Fruit fly (Drosophila melanogaster): ENCODE results near the gene Obp83ef.

- TF ChIP-seq Ets98B (GFP tag; IDR thresholded peaks at IDR 0.05) (no peak; the same call in 1 of the 2 replicates), CG34367 (tag; optimal IDR thresholded peaks at IDR 0.05) (no peak), fd96Ca (GFP tag; IDR thresholded peaks at IDR 0.05) (no peak), CG9948 (tag; optimal IDR thresholded peaks at IDR 0.05) (no peak), CG32121 (GFP tag; IDR thresholded peaks at IDR 0.05) (0 out of 2 replicates have a peak, but pooled peaks have one; percentile 15), Pif1B (GFP tag; optimal IDR thresholded peaks at IDR 0.05) (no peak), CG17806 (tag; optimal IDR thresholded peaks at IDR 0.05) (no peak), CG10348 (GFP tag; IDR thresholded peaks at IDR 0.05) (no peak), CG15710 (tag; optimal IDR thresholded peaks at IDR 0.05) (no peak), CG8301 (tag; optimal IDR thresholded peaks at IDR 0.05) (no peak)
Observed at dm6 chr3R:6100764-6101163, 10.1 kb downstream of the Obp83ef start, which contains the start of gene Gasp.
